Fruit fly (Drosophila melanogaster) whole organism, embryonic: ENCODE results near the gene Fer2.

Experiments used
- Atf3 ChIP-seq: fragments of 200-800 bp; sonication (Bioruptor generic); optimal IDR thresholded peaks from 3 replicates; lab custom pipeline; 2016; ENCODE audit warnings: missing biosample characterization, missing genetic modification characterization
- CG1024 ChIP-seq: fragments of 200-800 bp; sonication (Bioruptor generic); IDR thresholded peaks from 2 replicates; pipeline ENCODE4 v1.3.6; 2022; ENCODE audit warnings: missing biosample characterization, missing genetic modification characterization
- CG10654 ChIP-seq: fragments of 200-800 bp; sonication (Bioruptor generic); optimal IDR thresholded peaks from 2 replicates; lab custom pipeline; 2016; ENCODE audit warnings: missing biosample characterization, missing genetic modification characterization
- CG12219 ChIP-seq: fragments of 200-800 bp; sonication (Bioruptor generic); optimal IDR thresholded peaks from 3 replicates; lab custom pipeline; 2018; ENCODE audit warnings: missing biosample characterization, mild to moderate bottlenecking, missing genetic modification characterization
- CG14710 ChIP-seq: fragments of 200-800 bp; sonication (Bioruptor generic); optimal IDR thresholded peaks from 3 replicates; lab custom pipeline; 2019; ENCODE audit warnings: missing biosample characterization, mild to moderate bottlenecking, missing genetic modification characterization, moderate library complexity
- CG16779 ChIP-seq: fragments of 200-800 bp; sonication (Bioruptor generic); IDR thresholded peaks from 2 replicates; pipeline ENCODE4 v1.3.6; 2022; ENCODE audit warnings: missing biosample characterization, missing genetic modification characterization
- CG18599 ChIP-seq: fragments of 200-800 bp; sonication (Bioruptor generic); optimal IDR thresholded peaks from 3 replicates; lab custom pipeline; 2017; ENCODE audit warnings: missing biosample characterization, missing genetic modification characterization, mild to moderate bottlenecking, moderate library complexity, missing genetic modification reagents
- CG34376 ChIP-seq: fragments of 200-800 bp; sonication (Bioruptor generic); optimal IDR thresholded peaks from 2 replicates; lab custom pipeline; 2018; ENCODE audit warnings: missing biosample characterization, mild to moderate bottlenecking, missing genetic modification characterization
- CG4707 ChIP-seq: fragments of 200-800 bp; sonication (Bioruptor generic); optimal IDR thresholded peaks from 2 replicates; lab custom pipeline; 2018; ENCODE audit warnings: missing biosample characterization, mild to moderate bottlenecking, missing genetic modification characterization, moderate library complexity
- CG6272 ChIP-seq: fragments of 200-800 bp; sonication (Bioruptor generic); IDR thresholded peaks from 2 replicates; pipeline ENCODE4 v1.3.6; 2022; ENCODE audit warnings: missing biosample characterization, missing genetic modification characterization
- CG6689 ChIP-seq: fragments of 200-800 bp; sonication (Bioruptor generic); IDR thresholded peaks from 2 replicates; pipeline ENCODE4 v1.3.6; 2022; ENCODE audit warnings: missing biosample characterization, missing genetic modification characterization
- CG6791 ChIP-seq: fragments of 200-800 bp; sonication (Bioruptor generic); IDR thresholded peaks from 3 replicates; pipeline ENCODE4 v1.3.6; 2022; ENCODE audit warnings: missing biosample characterization, missing genetic modification characterization; ENCODE audit not compliant: partially characterized antibody
- CG7556 ChIP-seq: fragments of 200-800 bp; sonication (Bioruptor generic); optimal IDR thresholded peaks from 2 replicates; lab custom pipeline; 2017; ENCODE audit warnings: missing biosample characterization, mild to moderate bottlenecking, missing genetic modification characterization
- CG8290 ChIP-seq, 3 experiments: fragments of 200-800 bp; sonication (Bioruptor generic); optimal IDR thresholded peaks; 2 replicates each; lab custom pipeline; 2016 to 2019; ENCODE audit warnings: missing biosample characterization in 3 of 3, missing genetic modification characterization in 3 of 3, mild to moderate bottlenecking in 2 of 3, moderate library complexity in 1 of 3
- CG8765 ChIP-seq: fragments of 200-800 bp; sonication (Bioruptor generic); IDR thresholded peaks from 2 replicates; pipeline ENCODE4 v1.3.6; 2022; ENCODE audit warnings: missing biosample characterization, missing genetic modification characterization
- CG9437 ChIP-seq: fragments of 200-800 bp; sonication (Bioruptor generic); optimal IDR thresholded peaks from 2 replicates; lab custom pipeline; 2018; ENCODE audit warnings: missing biosample characterization, mild to moderate bottlenecking, missing genetic modification characterization
- CG9876 ChIP-seq: fragments of 200-800 bp; sonication (Bioruptor generic); optimal IDR thresholded peaks from 2 replicates; lab custom pipeline; 2016; ENCODE audit warnings: missing biosample characterization, missing genetic modification characterization
- CG9932 ChIP-seq: fragments of 200-800 bp; sonication (Bioruptor generic); IDR thresholded peaks from 2 replicates; pipeline ENCODE4 v1.3.6; 2022; ENCODE audit warnings: missing biosample characterization, missing genetic modification characterization
- CoRest ChIP-seq: fragments of 200-800 bp; sonication (Bioruptor generic); optimal IDR thresholded peaks from 3 replicates; lab custom pipeline; 2018; ENCODE audit warnings: missing biosample characterization, mild to moderate bottlenecking, missing genetic modification characterization, moderate library complexity
- D ChIP-seq, 2 experiments: fragments of 200-800 bp in 1 of 2; fragments of >200 bp in 1 of 2; sonication (Bioruptor generic) in 1 of 2; optimal IDR thresholded peaks; 2 replicates in 1 of 2; 3 replicates in 1 of 2; lab custom pipeline; 2017; ENCODE audit warnings: mild to moderate bottlenecking in 1 of 2, missing biosample characterization in 1 of 2, missing genetic modification characterization in 1 of 2, missing genetic modification reagents in 1 of 2
- D19A ChIP-seq: fragments of 200-800 bp; optimal IDR thresholded peaks from 3 replicates; lab custom pipeline; 2019; ENCODE audit warnings: missing biosample characterization, mild to moderate bottlenecking, missing genetic modification characterization, moderate library complexity
- Doc3 ChIP-seq: fragments of 200-800 bp; sonication (Bioruptor generic); IDR thresholded peaks from 3 replicates; pipeline ENCODE4 v1.3.6; 2022; ENCODE audit warnings: missing biosample characterization, missing genetic modification characterization; ENCODE audit not compliant: partially characterized antibody
- Drgx ChIP-seq: fragments of 200-800 bp; sonication (Bioruptor generic); IDR thresholded peaks from 2 replicates; pipeline ENCODE4 v1.3.6; 2022; ENCODE audit warnings: missing biosample characterization, missing genetic modification characterization
- Ets65A ChIP-seq: fragments of 200-800 bp; sonication (Bioruptor generic); peaks from one replicate; lab custom pipeline; 2016; ENCODE audit warnings: missing biosample characterization, missing genetic modification characterization
- Fer2 ChIP-seq: fragments of 200-800 bp; sonication (Bioruptor generic); optimal IDR thresholded peaks from 2 replicates; lab custom pipeline; 2018; ENCODE audit warnings: missing biosample characterization, mild to moderate bottlenecking, missing genetic modification characterization, moderate library complexity
- H15 ChIP-seq: fragments of 200-800 bp; sonication (Bioruptor generic); IDR thresholded peaks from 3 replicates; pipeline ENCODE4 v1.3.6; 2022; ENCODE audit warnings: missing biosample characterization, missing genetic modification characterization
- H2.0 ChIP-seq: fragments of 200-800 bp; sonication (Bioruptor generic); IDR thresholded peaks from 2 replicates; pipeline ENCODE4 v1.3.6; 2022; ENCODE audit warnings: missing biosample characterization, missing genetic modification characterization
- HmgZ ChIP-seq: fragments of 200-800 bp; sonication (Bioruptor generic); optimal IDR thresholded peaks from 2 replicates; lab custom pipeline; 2018; ENCODE audit warnings: missing biosample characterization, mild to moderate bottlenecking, missing genetic modification characterization
- Hr3 ChIP-seq: fragments of 200-800 bp; sonication (Bioruptor generic); optimal IDR thresholded peaks from 3 replicates; lab custom pipeline; 2016; ENCODE audit warnings: missing biosample characterization, missing genetic modification characterization
- NC2β ChIP-seq: fragments of 200-800 bp; sonication (Bioruptor generic); optimal IDR thresholded peaks from 2 replicates; lab custom pipeline; 2016; ENCODE audit warnings: missing biosample characterization, missing genetic modification characterization
- Neu2 ChIP-seq: fragments of 200-800 bp; sonication (Bioruptor generic); optimal IDR thresholded peaks from 3 replicates; lab custom pipeline; 2016; ENCODE audit warnings: missing biosample characterization, missing genetic modification characterization, borderline replicate concordance
- Optix ChIP-seq: fragments of 200-800 bp; sonication (Bioruptor generic); IDR thresholded peaks from 3 replicates; pipeline ENCODE4 v1.3.6; 2022; ENCODE audit warnings: missing biosample characterization, missing genetic modification characterization
- Side ChIP-seq: fragments of 200-800 bp; sonication (Bioruptor generic); optimal IDR thresholded peaks from 2 replicates; lab custom pipeline; 2016; ENCODE audit warnings: missing biosample characterization, missing genetic modification characterization
- bcd ChIP-seq: fragments of 200-800 bp; sonication (Bioruptor generic); optimal IDR thresholded peaks from 2 replicates; lab custom pipeline; 2017; ENCODE audit warnings: missing biosample characterization, mild to moderate bottlenecking, missing genetic modification characterization
- bigmax ChIP-seq: fragments of 200-800 bp; sonication (Bioruptor generic); optimal IDR thresholded peaks from 2 replicates; lab custom pipeline; 2018; ENCODE audit warnings: missing biosample characterization, mild to moderate bottlenecking, missing genetic modification characterization
- bsh ChIP-seq, 2 experiments: fragments of 200-800 bp; sonication (Bioruptor generic); optimal IDR thresholded peaks; 2 replicates each; lab custom pipeline; 2017 to 2018; ENCODE audit warnings: mild to moderate bottlenecking in 2 of 2, missing biosample characterization in 2 of 2, missing genetic modification characterization in 2 of 2, moderate library complexity in 1 of 2
- dmrt11E ChIP-seq: fragments of 200-800 bp; sonication (Bioruptor generic); optimal IDR thresholded peaks from 3 replicates; lab custom pipeline; 2018; ENCODE audit warnings: missing biosample characterization, mild to moderate bottlenecking, missing genetic modification characterization, moderate library complexity
- fu2 ChIP-seq: fragments of 200-800 bp; sonication (Bioruptor generic); optimal IDR thresholded peaks from 2 replicates; lab custom pipeline; 2016; ENCODE audit warnings: missing biosample characterization, missing genetic modification characterization
- gem ChIP-seq: fragments of 200-800 bp; sonication (Bioruptor generic); optimal IDR thresholded peaks from 2 replicates; lab custom pipeline; 2019; ENCODE audit warnings: missing biosample characterization, mild to moderate bottlenecking, missing genetic modification characterization, moderate library complexity
- grn ChIP-seq: fragments of 200-800 bp; sonication (Bioruptor generic); optimal IDR thresholded peaks from 3 replicates; lab custom pipeline; 2017; ENCODE audit warnings: missing biosample characterization, missing genetic modification characterization
- gro ChIP-seq: fragments of 200-800 bp; sonication (Bioruptor generic); optimal IDR thresholded peaks from 2 replicates; lab custom pipeline; 2016; ENCODE audit warnings: missing biosample characterization, missing genetic modification characterization
- gsb-n ChIP-seq: fragments of 200-800 bp; sonication (Bioruptor generic); optimal IDR thresholded peaks from 3 replicates; lab custom pipeline; 2018; ENCODE audit warnings: missing biosample characterization, mild to moderate bottlenecking, missing genetic modification characterization
- hth ChIP-seq: fragments of >200 bp; optimal IDR thresholded peaks from 2 replicates; lab custom pipeline; 2017; ENCODE audit warnings: inconsistent platforms
- jing ChIP-seq: fragments of 200-800 bp; sonication (Bioruptor generic); optimal IDR thresholded peaks from 2 replicates; lab custom pipeline; 2018; ENCODE audit warnings: missing biosample characterization, mild to moderate bottlenecking, missing genetic modification characterization
- mld ChIP-seq: fragments of 200-800 bp; sonication (Bioruptor generic); IDR thresholded peaks from 3 replicates; pipeline ENCODE4 v1.3.6; 2022; ENCODE audit warnings: missing biosample characterization, missing genetic modification characterization; ENCODE audit not compliant: partially characterized antibody
- ro ChIP-seq: fragments of 200-800 bp; sonication (Bioruptor generic); IDR thresholded peaks from 2 replicates; pipeline ENCODE4 v1.3.6; 2022; ENCODE audit warnings: missing biosample characterization, missing genetic modification characterization
- sisA ChIP-seq: fragments of 200-800 bp; sonication (Bioruptor generic); IDR thresholded peaks from 2 replicates; pipeline ENCODE4 v1.3.6; 2022; ENCODE audit warnings: missing biosample characterization, missing genetic modification characterization

The Fer2 gene

DNA sequence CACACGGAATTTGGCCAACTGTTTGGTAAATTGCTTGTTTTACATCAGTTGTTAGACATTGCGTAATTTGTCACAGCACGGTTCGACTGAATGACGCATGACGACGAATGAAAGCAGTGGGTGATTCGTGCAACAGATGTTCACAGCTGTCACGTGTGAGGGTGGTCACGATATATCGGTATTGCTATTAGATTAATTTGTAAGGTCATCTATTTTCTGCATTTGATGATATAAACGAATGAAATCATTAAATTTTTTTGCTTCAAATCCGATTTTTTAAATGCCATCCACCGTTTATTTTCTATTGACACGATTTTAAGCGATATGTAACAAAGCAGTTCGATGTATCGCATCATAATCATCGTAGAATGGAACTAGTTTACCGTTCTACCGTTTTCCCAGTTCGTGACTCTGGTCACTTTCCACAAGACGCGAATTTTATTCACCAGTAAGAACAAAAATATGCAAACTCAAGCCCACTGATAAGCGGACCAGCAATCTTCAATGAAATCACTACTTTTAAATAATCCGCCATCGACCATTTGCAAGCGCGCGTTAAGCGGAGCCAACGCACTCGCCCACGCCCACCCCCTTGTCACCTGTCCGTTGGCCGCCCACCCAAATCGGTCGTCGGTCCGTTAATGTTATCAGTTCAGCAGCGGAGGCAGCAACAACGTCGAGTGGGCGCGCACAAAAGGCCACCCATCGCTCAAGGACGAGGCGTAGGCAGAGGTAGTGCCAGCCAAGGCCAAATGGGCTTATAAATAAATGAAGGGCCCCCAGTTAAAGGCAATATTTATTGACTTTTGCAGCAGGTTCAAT, 4.3 kb downstream of the Fer2 start, which contains the start of the genes Mic26-27 and CG5916 (continued):
- TF ChIP-seq Fer2, result peak; percentile 46
- peak; percentile 96 for TF ChIP-seq CG9876 (GFP tag; lab: Kevin White, UChicago)
- TF ChIP-seq bigmax (GFP tag; lab: Kevin White, UChicago), result no peak
- TF ChIP-seq CG16779 (GFP tag; lab: Robert Waterston, UW), result peak; percentile 56; the same call in 1 of the 2 replicates
- TF ChIP-seq CG34376 (GFP tag; lab: Kevin White, UChicago), result peak; percentile 28
- TF ChIP-seq CG6689, result peak; percentile 64; the same call in 1 of the 2 replicates
- TF ChIP-seq CG8290 (GFP tag; optimal IDR thresholded peaks at IDR 0.05; lab: Kevin White, UChicago), result peak; percentile 88
- TF ChIP-seq CG8290 (tag; optimal IDR thresholded peaks at IDR 0.05; lab: Kevin White, UChicago), result peak; percentile 38 to 74
- peak; percentile 90 for TF ChIP-seq CG6272 (GFP tag; lab: Robert Waterston, UW)
- peak; percentile 42 for TF ChIP-seq Neu2 (GFP tag; lab: Kevin White, UChicago)
- TF ChIP-seq hth, result no peak
- peak; percentile 90 for TF ChIP-seq CG9932 (GFP tag; lab: Robert Waterston, UW)
- peak; percentile 88 for TF ChIP-seq Hr3 (GFP tag; lab: Kevin White, UChicago)
- TF ChIP-seq bsh (GFP tag; optimal IDR thresholded peaks at IDR 0.05; lab: Kevin White, UChicago), result peak in 1 of 2 experiments; percentile 65
- peak; percentile 82 for TF ChIP-seq bcd (GFP tag; lab: Kevin White, UChicago)
- TF ChIP-seq Doc3 (GFP tag; lab: Robert Waterston, UW), result peak; percentile 100
- peak; percentile 90 for TF ChIP-seq fu2 (GFP tag; lab: Kevin White, UChicago)
- TF ChIP-seq D19A, result no peak
- TF ChIP-seq D (optimal IDR thresholded peaks at IDR 0.05; lab: Kevin White, UChicago), result peak; percentile 11
- TF ChIP-seq D (GFP tag; optimal IDR thresholded peaks at IDR 0.05; lab: Kevin White, UChicago), result peak; percentile 23
- no peak for TF ChIP-seq CG4707 (GFP tag; lab: Kevin White, UChicago)
- TF ChIP-seq CG12219 (GFP tag; lab: Kevin White, UChicago), result no peak
- TF ChIP-seq sisA (GFP tag; lab: Robert Waterston, UW), result peak; percentile 95
- peak; percentile 90 for TF ChIP-seq CG14710
- peak; percentile 98 for TF ChIP-seq CG6791 (GFP tag; lab: Robert Waterston, UW)
- peak; percentile 65 for TF ChIP-seq gsb-n (tag; lab: Kevin White, UChicago)
- peak; percentile 95 for TF ChIP-seq mld (GFP tag; lab: Robert Waterston, UW)
- peak; percentile 92 for TF ChIP-seq H15 (GFP tag; lab: Robert Waterston, UW)
- no peak for TF ChIP-seq CG18599 (GFP tag; lab: Kevin White, UChicago)
- TF ChIP-seq CG8765 (GFP tag; lab: Robert Waterston, UW), result peak; percentile 86; the same call in 1 of the 2 replicates
- peak; percentile 83 for TF ChIP-seq HmgZ
- peak; percentile 64 for TF ChIP-seq CG10654 (GFP tag; lab: Kevin White, UChicago)
- TF ChIP-seq dmrt11E (tag; lab: Kevin White, UChicago), result peak; percentile 94
- 0 out of 2 replicates have a peak, but pooled peaks have one; percentile 24 for TF ChIP-seq Drgx
- TF ChIP-seq Optix (GFP tag; lab: Robert Waterston, UW), result peak; percentile 89
- TF ChIP-seq CG1024 (GFP tag; lab: Robert Waterston, UW), result peak; percentile 72
- TF ChIP-seq NC2β (GFP tag; lab: Kevin White, UChicago), result peak; percentile 85
- peak; percentile 99 for TF ChIP-seq Ets65A (GFP tag; lab: Kevin White, UChicago)
- TF ChIP-seq CG7556, result peak; percentile 29
- TF ChIP-seq gem (tag; lab: Kevin White, UChicago), result peak; percentile 94
- peak; percentile 84 for TF ChIP-seq CoRest (tag; lab: Kevin White, UChicago)
- peak; percentile 65 for TF ChIP-seq CG9437
- TF ChIP-seq ro, result 0 out of 2 replicates have a peak, but pooled peaks have one; percentile 53
- peak; percentile 70 for TF ChIP-seq gro
- peak; percentile 61 for TF ChIP-seq jing (GFP tag; lab: Kevin White, UChicago)
- TF ChIP-seq Side (GFP tag; lab: Kevin White, UChicago), result peak; percentile 75
- peak; percentile 81 for TF ChIP-seq H2.0 (GFP tag; lab: Robert Waterston, UW)
- TF ChIP-seq grn, result peak; percentile 25
- peak; percentile 81 for TF ChIP-seq Atf3 (GFP tag; lab: Kevin White, UChicago)
